Worm (Caenorhabditis elegans) whole organism, L4 larva: Measurements from ENCODE around the gene F10C1.3.

Experiments used
- D1046.2 ChIP-seq: fragments of 200-800 bp; sonication (Bioruptor generic); IDR thresholded peaks from 2 replicates; pipeline ENCODE4 v1.3.6; 2022; ENCODE audit warnings: missing genetic modification characterization, missing compliant biosample characterization
- F26F4.8 ChIP-seq: fragments of 200-800 bp; sonication (Bioruptor generic); conservative IDR thresholded peaks from 2 replicates; pipeline ENCODE4 v1.3.6; 2022; ENCODE audit warnings: missing genetic modification characterization, missing compliant biosample characterization
- F37D6.2 ChIP-seq: sonication (generic microtip); optimal IDR thresholded peaks from 2 replicates; lab custom pipeline; 2016; ENCODE audit warnings: mild to moderate bottlenecking, missing genetic modification characterization, missing compliant biosample characterization
- F49E8.2 ChIP-seq: sonication (generic microtip); optimal IDR thresholded peaks from 2 replicates; lab custom pipeline; 2016; ENCODE audit warnings: missing compliant biosample characterization, mild to moderate bottlenecking, missing genetic modification characterization, borderline replicate concordance
- R02D3.7 ChIP-seq: fragments of 150-350 bp; sonication (generic microtip); optimal IDR thresholded peaks from 3 replicates; lab custom pipeline; 2014; ENCODE audit warnings: missing biosample characterization, missing genetic modification characterization
- T26A8.4 ChIP-seq: fragments of 200-800 bp; sonication (Bioruptor generic); IDR thresholded peaks from 2 replicates; pipeline ENCODE4 v1.3.6; 2022; ENCODE audit warnings: missing genetic modification characterization, missing compliant biosample characterization
- Y5F2A.4 ChIP-seq: fragments of 200-800 bp; sonication (Bioruptor generic); optimal IDR thresholded peaks from 2 replicates; lab custom pipeline; 2018; ENCODE audit warnings: mild to moderate bottlenecking, missing genetic modification characterization, missing compliant biosample characterization
- aha-1 ChIP-seq: fragments of 150-350 bp; peaks from one replicate; lab custom pipeline; 2014; ENCODE audit warnings: missing biosample characterization, missing genetic modification characterization
- aly-2 ChIP-seq: sonication (generic microtip); optimal IDR thresholded peaks from 2 replicates; lab custom pipeline; 2018; ENCODE audit warnings: missing biosample characterization, missing genetic modification characterization
- ceh-62 ChIP-seq: sonication (generic microtip); optimal IDR thresholded peaks from 2 replicates; lab custom pipeline; 2017; ENCODE audit warnings: missing biosample characterization, missing genetic modification characterization
- ces-1 ChIP-seq: fragments of 150-350 bp; sonication (generic microtip); optimal IDR thresholded peaks from 4 replicates; lab custom pipeline; 2014; ENCODE audit warnings: missing biosample characterization, missing genetic modification reagents, missing genetic modification characterization
- daf-16 ChIP-seq, 3 experiments: sonication (generic microtip); optimal IDR thresholded peaks; 2 replicates each; lab custom pipeline; 2016 to 2017; ENCODE audit warnings: missing genetic modification characterization in 3 of 3, missing genetic modification reagents in 3 of 3, mild to moderate bottlenecking in 2 of 3, missing compliant biosample characterization in 2 of 3, missing biosample characterization in 1 of 3, moderate library complexity in 1 of 3
- dmd-9 ChIP-seq: fragments of 200-800 bp; sonication (Bioruptor generic); IDR thresholded peaks from 2 replicates; pipeline ENCODE4 v1.3.6; 2022; ENCODE audit warnings: missing genetic modification reagents, missing genetic modification characterization, missing compliant biosample characterization
- egl-43 ChIP-seq: fragments of 200-800 bp; sonication (Bioruptor generic); IDR thresholded peaks from 2 replicates; pipeline ENCODE4 v1.3.6; 2022; ENCODE audit warnings: missing genetic modification reagents, missing genetic modification characterization, missing compliant biosample characterization
- hlh-11 ChIP-seq: fragments of 200-800 bp; sonication (Bioruptor generic); optimal IDR thresholded peaks from 2 replicates; lab custom pipeline; 2018; ENCODE audit warnings: mild to moderate bottlenecking, missing genetic modification characterization, missing compliant biosample characterization
- hmg-1.1 ChIP-seq: fragments of 200-800 bp; sonication (Bioruptor generic); IDR thresholded peaks from 2 replicates; pipeline ENCODE4 v1.3.6; 2022; ENCODE audit warnings: missing genetic modification reagents, missing genetic modification characterization, missing compliant biosample characterization
- jun-1 ChIP-seq: fragments of 150-350 bp; optimal IDR thresholded peaks from 2 replicates; lab custom pipeline; 2014; ENCODE audit warnings: missing biosample characterization, missing genetic modification reagents, missing genetic modification characterization
- lim-7 ChIP-seq: fragments of 200-800 bp; sonication (Bioruptor generic); IDR thresholded peaks from 2 replicates; pipeline ENCODE4 v1.3.6; 2022; ENCODE audit warnings: missing genetic modification characterization, missing compliant biosample characterization
- lin-1 ChIP-seq: fragments of 200-800 bp; sonication (Bioruptor generic); IDR thresholded peaks from 2 replicates; pipeline ENCODE4 v1.3.6; 2022; ENCODE audit warnings: missing genetic modification reagents, missing genetic modification characterization, missing compliant biosample characterization
- lin-13 ChIP-seq: fragments of 150-350 bp; optimal IDR thresholded peaks from 2 replicates; lab custom pipeline; 2014; ENCODE audit warnings: missing biosample characterization, missing genetic modification reagents, missing genetic modification characterization
- lin-39 ChIP-seq: fragments of 150-350 bp; optimal IDR thresholded peaks from 2 replicates; lab custom pipeline; 2014; ENCODE audit warnings: missing biosample characterization, missing genetic modification reagents, missing genetic modification characterization
- lir-3 ChIP-seq: sonication (generic microtip); optimal IDR thresholded peaks from 2 replicates; lab custom pipeline; 2016; ENCODE audit warnings: mild to moderate bottlenecking, missing genetic modification characterization, missing compliant biosample characterization
- lsy-2 ChIP-seq, 2 experiments: fragments of 150-350 bp in 1 of 2; sonication (generic microtip) in 1 of 2; optimal IDR thresholded peaks; 2 replicates each; lab custom pipeline; 2014 to 2017; ENCODE audit warnings: missing biosample characterization in 2 of 2, missing genetic modification characterization in 2 of 2
- madf-5 ChIP-seq, 2 experiments: fragments of 200-800 bp; sonication (Bioruptor generic); IDR thresholded peaks; 2 replicates each; pipeline ENCODE4 v1.3.6; 2022; ENCODE audit warnings: missing compliant biosample characterization in 2 of 2, missing genetic modification characterization in 2 of 2
- madf-9 ChIP-seq: fragments of 200-800 bp; sonication (Bioruptor generic); conservative IDR thresholded peaks from 2 replicates; pipeline ENCODE4 v1.3.6; 2022; ENCODE audit warnings: missing genetic modification reagents, missing genetic modification characterization, missing compliant biosample characterization
- mes-2 ChIP-seq: sonication (generic microtip); optimal IDR thresholded peaks from 2 replicates; lab custom pipeline; 2016; ENCODE audit warnings: missing genotype, mild to moderate bottlenecking, missing genetic modification characterization, missing compliant biosample characterization; ENCODE audit not compliant: poor library complexity, severe bottlenecking
- mxl-2 ChIP-seq: fragments of 200-800 bp; sonication (Bioruptor generic); conservative IDR thresholded peaks from 2 replicates; pipeline ENCODE4 v1.3.6; 2022; ENCODE audit warnings: missing genetic modification reagents, missing genetic modification characterization, missing compliant biosample characterization
- nhr-11 ChIP-seq: fragments of 150-350 bp; optimal IDR thresholded peaks from 2 replicates; lab custom pipeline; 2014; ENCODE audit warnings: missing biosample characterization, missing genetic modification characterization
- nhr-237 ChIP-seq: sonication (generic microtip); optimal IDR thresholded peaks from 2 replicates; lab custom pipeline; 2017; ENCODE audit warnings: missing biosample characterization, missing genetic modification characterization
- nhr-28 ChIP-seq: fragments of 150-350 bp; optimal IDR thresholded peaks from 2 replicates; lab custom pipeline; 2014; ENCODE audit warnings: missing biosample characterization, missing genetic modification characterization
- nhr-41 ChIP-seq: fragments of 200-800 bp; sonication (Bioruptor generic); IDR thresholded peaks from 2 replicates; pipeline ENCODE4 v1.3.6; 2022; ENCODE audit warnings: missing genetic modification reagents, missing genetic modification characterization, missing compliant biosample characterization
- nhr-48 ChIP-seq: sonication (generic microtip); optimal IDR thresholded peaks from 2 replicates; lab custom pipeline; 2016; ENCODE audit warnings: mild to moderate bottlenecking, missing genetic modification characterization, missing compliant biosample characterization
- nhr-76 ChIP-seq: fragments of 150-350 bp; optimal IDR thresholded peaks from 2 replicates; lab custom pipeline; 2014; ENCODE audit warnings: missing biosample characterization, missing genetic modification characterization
- nhr-77 ChIP-seq: fragments of 150-350 bp; optimal IDR thresholded peaks from 2 replicates; lab custom pipeline; 2014; ENCODE audit warnings: missing biosample characterization, missing genetic modification characterization
- pha-4 ChIP-seq, 2 experiments: fragments of 150-350 bp in 1 of 2; fragments of 200-800 bp in 1 of 2; sonication (Bioruptor generic) in 1 of 2; IDR thresholded peaks in 1 of 2; optimal IDR thresholded peaks in 1 of 2; 2 replicates each; pipeline versions ENCODE4 v1.3.6 to Lab custom; 2014 to 2022; ENCODE audit warnings: missing genetic modification characterization in 2 of 2, missing genetic modification reagents in 2 of 2, missing biosample characterization in 1 of 2, missing compliant biosample characterization in 1 of 2
- php-3 ChIP-seq: fragments of 200-800 bp; sonication (Bioruptor generic); IDR thresholded peaks from 2 replicates; pipeline ENCODE4 v1.3.6; 2022; ENCODE audit warnings: missing genetic modification reagents, missing genetic modification characterization, missing compliant biosample characterization
- pqm-1 ChIP-seq: sonication (generic microtip); optimal IDR thresholded peaks from 2 replicates; lab custom pipeline; 2017; ENCODE audit warnings: missing biosample characterization, missing genetic modification characterization
- sdz-12 ChIP-seq: fragments of 200-800 bp; sonication (Bioruptor generic); optimal IDR thresholded peaks from 2 replicates; lab custom pipeline; 2018; ENCODE audit warnings: mild to moderate bottlenecking, missing genetic modification characterization, missing compliant biosample characterization
- skn-1 ChIP-seq: fragments of 150-350 bp; optimal IDR thresholded peaks from 2 replicates; lab custom pipeline; 2014; ENCODE audit warnings: missing biosample characterization, missing genetic modification characterization
- spr-1 ChIP-seq: sonication (generic microtip); optimal IDR thresholded peaks from 2 replicates; lab custom pipeline; 2016; ENCODE audit warnings: mild to moderate bottlenecking, missing genetic modification characterization, missing compliant biosample characterization
- spr-3 ChIP-seq: fragments of 200-800 bp; sonication (Bioruptor generic); optimal IDR thresholded peaks from 2 replicates; lab custom pipeline; 2018; ENCODE audit warnings: mild to moderate bottlenecking, missing genetic modification characterization, missing compliant biosample characterization
- tag-97 ChIP-seq: fragments of 200-800 bp; sonication (Bioruptor generic); IDR thresholded peaks from 2 replicates; pipeline ENCODE4 v1.3.6; 2022; ENCODE audit warnings: missing genetic modification characterization, missing compliant biosample characterization
- tra-1 ChIP-seq: fragments of 200-800 bp; sonication (Bioruptor generic); IDR thresholded peaks from 2 replicates; pipeline ENCODE4 v1.3.6; 2022; ENCODE audit warnings: missing genetic modification reagents, missing genetic modification characterization, missing compliant biosample characterization
- unc-130 ChIP-seq: sonication (generic microtip); optimal IDR thresholded peaks from 2 replicates; lab custom pipeline; 2016; ENCODE audit warnings: missing genetic modification reagents, missing genetic modification characterization, missing compliant biosample characterization
- unc-62 ChIP-seq, 3 experiments: fragments of 150-350 bp in 1 of 3; sonication (generic microtip); optimal IDR thresholded peaks in 2 of 3; peaks in 1 of 3; 1 replicate in 1 of 3; 2 replicates in 2 of 3; lab custom pipeline; 2014 to 2017; ENCODE audit warnings: missing biosample characterization in 3 of 3, missing genetic modification characterization in 3 of 3, missing genetic modification reagents in 3 of 3, missing genotype in 1 of 3
- vab-7 ChIP-seq: fragments of 200-800 bp; sonication (Bioruptor generic); IDR thresholded peaks from 2 replicates; pipeline ENCODE4 v1.3.6; 2022; ENCODE audit warnings: missing genetic modification reagents, missing genetic modification characterization, missing compliant biosample characterization
- ztf-7 ChIP-seq: fragments of 150-350 bp; optimal IDR thresholded peaks from 2 replicates; lab custom pipeline; 2014; ENCODE audit warnings: missing biosample characterization, missing genetic modification characterization

Gene F10C1.3

DNA sequence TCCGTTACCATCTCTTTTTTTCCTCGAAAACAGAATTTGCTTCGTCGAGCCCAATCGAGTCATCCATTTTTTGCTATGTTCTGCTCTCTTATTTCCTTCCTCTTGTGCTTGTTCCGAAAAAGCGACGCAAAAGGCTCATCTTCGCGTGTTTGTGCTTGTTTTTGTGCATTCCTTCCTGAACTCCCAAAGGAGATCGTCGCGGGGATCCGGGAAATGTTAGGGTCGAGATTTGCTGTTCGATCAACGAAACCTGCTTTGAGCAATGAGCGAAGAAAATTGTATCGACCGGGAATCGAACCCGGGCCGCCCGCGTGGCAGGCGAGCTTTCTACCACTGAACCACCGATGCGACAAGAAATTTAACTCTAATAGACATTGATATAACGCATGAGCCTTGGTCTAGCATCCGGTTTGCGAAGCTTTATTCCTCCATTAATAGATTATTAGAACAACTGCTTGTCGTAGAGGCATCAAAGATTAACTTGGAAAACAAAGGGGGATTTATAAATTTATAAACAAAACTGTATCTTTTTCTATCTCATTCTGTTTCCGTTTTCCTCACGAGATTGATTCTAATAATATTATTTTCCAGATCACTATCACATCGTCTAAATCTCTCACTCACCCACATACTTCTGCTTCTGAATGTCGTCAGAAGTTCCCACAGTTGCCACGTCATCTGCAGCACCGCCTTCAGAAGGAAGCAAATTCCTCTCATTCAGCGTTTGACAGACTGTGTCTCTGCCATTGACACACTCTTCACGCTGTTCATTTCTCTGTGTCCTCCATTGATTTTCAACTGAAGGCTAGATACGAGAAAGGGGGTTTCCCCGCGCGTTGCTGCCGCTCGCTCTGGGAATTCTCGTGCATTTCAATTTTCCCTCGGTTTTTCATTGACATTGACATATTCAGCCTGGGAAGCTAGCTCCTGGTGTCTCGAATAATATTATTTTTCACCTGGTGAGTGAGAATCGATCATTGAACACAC, 24.7 kb upstream of the F10C1.3 start, which contains the start of gene K05F1.6 (continued):
- peak; percentile 54; the same call in 1 of the 2 replicates for TF ChIP-seq F26F4.8 (GFP tag; lab: Robert Waterston, UW)
- no peak for TF ChIP-seq ztf-7
- peak; percentile 96 for TF ChIP-seq aha-1
- TF ChIP-seq ces-1 (GFP tag; lab: Kevin White, UChicago), result no peak
- TF ChIP-seq spr-1 (tag; lab: Kevin White, UChicago), result peak; percentile 70
- TF ChIP-seq F37D6.2 (tag; lab: Kevin White, UChicago), result peak; percentile 31
- TF ChIP-seq vab-7 (GFP tag; lab: Robert Waterston, UW), result peak; percentile 88
- TF ChIP-seq lir-3, result peak; percentile 80
- no peak for TF ChIP-seq nhr-77
- TF ChIP-seq lsy-2 (tag; optimal IDR thresholded peaks at IDR 0.05; lab: Kevin White, UChicago), result peak in 1 of 2 experiments; percentile 54
- peak; percentile 66 for TF ChIP-seq hmg-1.1
- TF ChIP-seq Y5F2A.4 (GFP tag; lab: Kevin White, UChicago), result peak; percentile 83
- TF ChIP-seq unc-130, result peak; percentile 78

DNA sequence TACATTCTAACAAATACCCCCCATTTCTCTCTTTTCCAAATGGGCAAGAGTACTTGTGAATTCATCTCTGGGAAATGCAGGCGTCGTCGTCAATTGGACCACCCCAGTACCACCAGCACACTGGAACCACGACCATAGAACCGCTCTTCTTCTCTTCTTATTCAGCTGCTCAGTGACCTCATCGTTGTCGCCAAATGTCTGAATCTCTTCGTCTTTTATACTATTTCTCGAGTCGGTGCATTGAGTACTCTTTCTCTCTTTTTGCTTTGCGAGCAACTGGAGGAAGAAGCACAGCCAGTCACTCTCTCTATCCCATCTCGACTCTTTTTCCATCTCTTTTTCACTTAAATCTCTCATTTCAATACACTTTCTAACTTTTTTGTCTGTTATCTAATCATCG, 22.3 kb upstream of the F10C1.3 start:
- no peak for TF ChIP-seq jun-1 (tag; lab: Kevin White, UChicago)
- no peak for TF ChIP-seq lir-3
- TF ChIP-seq F49E8.2 (tag; lab: Kevin White, UChicago), result no peak
- no peak for TF ChIP-seq spr-3
- no peak for TF ChIP-seq ceh-62 (tag; lab: Kevin White, UChicago)
- TF ChIP-seq skn-1 (tag; lab: Kevin White, UChicago), result no peak
- peak; percentile 50 for TF ChIP-seq hlh-11
- no peak for TF ChIP-seq madf-5 (GFP tag; IDR thresholded peaks at IDR 0.05; lab: Robert Waterston, UW)
- no peak for TF ChIP-seq D1046.2
- no peak for TF ChIP-seq nhr-41 (GFP tag; lab: Robert Waterston, UW)
- no peak for TF ChIP-seq R02D3.7 (tag; lab: Kevin White, UChicago)
- TF ChIP-seq nhr-48 (tag; lab: Kevin White, UChicago), result no peak
- no peak for TF ChIP-seq dmd-9
- no peak for TF ChIP-seq nhr-237 (tag; lab: Kevin White, UChicago)
- peak; percentile 29 for TF ChIP-seq aha-1
- TF ChIP-seq pha-4 (GFP tag; IDR thresholded peaks at IDR 0.05; lab: Robert Waterston, UW), result no peak
- TF ChIP-seq pha-4 (tag; optimal IDR thresholded peaks at IDR 0.05; lab: Kevin White, UChicago), result no peak
- TF ChIP-seq tag-97 (GFP tag; lab: Robert Waterston, UW), result no peak
- TF ChIP-seq nhr-76, result no peak
- TF ChIP-seq lin-13 (GFP tag; lab: Kevin White, UChicago), result no peak
- no peak for TF ChIP-seq sdz-12
- TF ChIP-seq lin-39 (tag; lab: Kevin White, UChicago), result no peak
- peak; percentile 37 for TF ChIP-seq mes-2
- TF ChIP-seq egl-43, result no peak
- TF ChIP-seq lim-7, result no peak
- TF ChIP-seq T26A8.4 (GFP tag; lab: Robert Waterston, UW), result no peak
- TF ChIP-seq nhr-28 (tag; lab: Kevin White, UChicago), result no peak
- TF ChIP-seq unc-62 (GFP tag; optimal IDR thresholded peaks at IDR 0.05 in 1 of 2; lab: Kevin White, UChicago), result peak in 1 of 2 experiments; percentile 0
- no peak for TF ChIP-seq unc-62 (tag; optimal IDR thresholded peaks at IDR 0.05; lab: Kevin White, UChicago)
- no peak for TF ChIP-seq pqm-1 (tag; lab: Kevin White, UChicago)
- no peak for TF ChIP-seq mxl-2 (GFP tag; lab: Robert Waterston, UW)
- peak; percentile 11 for TF ChIP-seq nhr-11 (tag; lab: Kevin White, UChicago)
- TF ChIP-seq vab-7 (GFP tag; lab: Robert Waterston, UW), result no peak
- TF ChIP-seq lin-1 (GFP tag; lab: Robert Waterston, UW), result no peak
- TF ChIP-seq daf-16 (GFP tag; optimal IDR thresholded peaks at IDR 0.05; lab: Kevin White, UChicago), result no peak
- TF ChIP-seq daf-16 (tag; optimal IDR thresholded peaks at IDR 0.05; lab: Kevin White, UChicago), result no peak
- TF ChIP-seq tra-1 (GFP tag; lab: Robert Waterston, UW), result no peak
- TF ChIP-seq php-3 (GFP tag; lab: Robert Waterston, UW), result no peak
- TF ChIP-seq madf-9, result no peak
- TF ChIP-seq aly-2 (tag; lab: Kevin White, UChicago), result no peak
